Worm (Caenorhabditis elegans) whole organism, L2 larva: ENCODE data around the gene F42C5.9.
A peak's percentile ranks its signal among the peaks of the same experiment; 100 is the strongest.

Source experiments
- C34F6.9 ChIP-seq: fragments of 150-350 bp; optimal IDR thresholded peaks from 2 replicates; lab custom pipeline; 2014; ENCODE audit warnings: missing biosample characterization, missing genetic modification characterization
- R02D3.7 ChIP-seq: fragments of 150-350 bp; optimal IDR thresholded peaks from 2 replicates; lab custom pipeline; 2014; ENCODE audit warnings: missing biosample characterization, missing genetic modification characterization
- Y55F3AM.14 ChIP-seq: fragments of 200-800 bp; sonication (Bioruptor generic); optimal IDR thresholded peaks from 2 replicates; lab custom pipeline; 2018; ENCODE audit warnings: mild to moderate bottlenecking, missing genetic modification characterization, missing compliant biosample characterization
- alr-1 ChIP-seq: fragments of 150-350 bp; optimal IDR thresholded peaks from 2 replicates; lab custom pipeline; 2014; ENCODE audit warnings: missing biosample characterization, missing genetic modification characterization
- blmp-1 ChIP-seq: sonication (generic microtip); optimal IDR thresholded peaks from 2 replicates; lab custom pipeline; 2017; ENCODE audit warnings: missing genetic modification characterization, mild to moderate bottlenecking, missing compliant biosample characterization, antibody characterized with exemption, moderate library complexity; ENCODE audit not compliant: insufficient read depth
- ceh-82 ChIP-seq: fragments of 150-350 bp; optimal IDR thresholded peaks from 2 replicates; lab custom pipeline; 2014; ENCODE audit warnings: missing biosample characterization, missing genetic modification characterization
- crh-2 ChIP-seq: sonication (generic microtip); optimal IDR thresholded peaks from 2 replicates; lab custom pipeline; 2017; ENCODE audit warnings: missing biosample characterization, missing genetic modification characterization
- dmd-4 ChIP-seq: sonication (generic microtip); optimal IDR thresholded peaks from 2 replicates; lab custom pipeline; 2017; ENCODE audit warnings: missing biosample characterization, missing genetic modification characterization
- egl-27 ChIP-seq: sonication (generic microtip); optimal IDR thresholded peaks from 3 replicates; lab custom pipeline; 2017; ENCODE audit warnings: missing biosample characterization, missing genetic modification reagents, missing genetic modification characterization
- elt-1 ChIP-seq: fragments of 150-350 bp; optimal IDR thresholded peaks from 2 replicates; lab custom pipeline; 2014; ENCODE audit warnings: missing biosample characterization, missing genetic modification characterization
- fos-1 ChIP-seq: fragments of 150-350 bp; optimal IDR thresholded peaks from 2 replicates; lab custom pipeline; 2014; ENCODE audit warnings: missing biosample characterization, missing genetic modification characterization
- lin-11 ChIP-seq: fragments of 150-350 bp; sonication (generic microtip); optimal IDR thresholded peaks from 2 replicates; lab custom pipeline; 2014; ENCODE audit warnings: missing biosample characterization, missing genetic modification characterization, inconsistent platforms, mixed read lengths
- lsy-2 ChIP-seq, 2 experiments: fragments of 150-350 bp in 1 of 2; sonication (generic microtip) in 1 of 2; optimal IDR thresholded peaks; 2 replicates each; lab custom pipeline; 2014 to 2017; ENCODE audit warnings: missing biosample characterization in 2 of 2, missing genetic modification characterization in 2 of 2
- mab-5 ChIP-seq: fragments of 150-350 bp; optimal IDR thresholded peaks from 2 replicates; lab custom pipeline; 2014; ENCODE audit warnings: missing biosample characterization, missing genetic modification characterization
- mbf-1 ChIP-seq: sonication (generic microtip); optimal IDR thresholded peaks from 2 replicates; lab custom pipeline; 2017; ENCODE audit warnings: missing biosample characterization, missing genetic modification characterization
- mdl-1 ChIP-seq, 2 experiments: fragments of 150-350 bp in 1 of 2; sonication (generic microtip) in 1 of 2; optimal IDR thresholded peaks; 2 replicates each; lab custom pipeline; 2017; ENCODE audit warnings: missing biosample characterization in 2 of 2, missing genetic modification characterization in 2 of 2
- nhr-11 ChIP-seq: fragments of 150-350 bp; optimal IDR thresholded peaks from 2 replicates; lab custom pipeline; 2014; ENCODE audit warnings: missing biosample characterization, missing genetic modification characterization
- nhr-12 ChIP-seq: fragments of 150-350 bp; optimal IDR thresholded peaks from 2 replicates; lab custom pipeline; 2014; ENCODE audit warnings: missing biosample characterization, missing genetic modification characterization
- nhr-129 ChIP-seq: fragments of 150-350 bp; optimal IDR thresholded peaks from 2 replicates; lab custom pipeline; 2014; ENCODE audit warnings: missing biosample characterization, missing genetic modification characterization
- nhr-21 ChIP-seq: fragments of 150-350 bp; optimal IDR thresholded peaks from 2 replicates; lab custom pipeline; 2014; ENCODE audit warnings: missing biosample characterization, missing genetic modification characterization
- nhr-23 ChIP-seq: fragments of 150-350 bp; optimal IDR thresholded peaks from 2 replicates; lab custom pipeline; 2014; ENCODE audit warnings: missing biosample characterization, missing genetic modification reagents, missing genetic modification characterization
- nhr-25 ChIP-seq: fragments of 150-350 bp; sonication (generic microtip); optimal IDR thresholded peaks from 3 replicates; lab custom pipeline; 2014; ENCODE audit warnings: missing biosample characterization, missing genetic modification characterization
- nhr-6 ChIP-seq: fragments of 150-350 bp; optimal IDR thresholded peaks from 2 replicates; lab custom pipeline; 2014; ENCODE audit warnings: missing biosample characterization, missing genetic modification characterization
- sem-4 ChIP-seq: fragments of 150-350 bp; optimal IDR thresholded peaks from 2 replicates; lab custom pipeline; 2014; ENCODE audit warnings: missing biosample characterization, missing genetic modification reagents, missing genetic modification characterization
- sma-9 ChIP-seq, 2 experiments: fragments of 150-350 bp in 1 of 2; sonication (generic microtip) in 1 of 2; optimal IDR thresholded peaks; 2 replicates each; lab custom pipeline; 2014 to 2016; ENCODE audit warnings: missing genetic modification characterization in 2 of 2, mild to moderate bottlenecking in 1 of 2, missing biosample characterization in 1 of 2, missing compliant biosample characterization in 1 of 2, missing genetic modification reagents in 1 of 2, moderate library complexity in 1 of 2
- snpc-4 ChIP-seq: fragments of 150-350 bp; optimal IDR thresholded peaks from 2 replicates; lab custom pipeline; 2014; ENCODE audit warnings: missing biosample characterization, missing genetic modification characterization
- unc-39 ChIP-seq: fragments of 150-350 bp; optimal IDR thresholded peaks from 2 replicates; lab custom pipeline; 2014; ENCODE audit warnings: missing biosample characterization, missing genetic modification characterization
- unc-55 ChIP-seq: fragments of 150-350 bp; sonication (generic microtip); optimal IDR thresholded peaks from 3 replicates; lab custom pipeline; 2014; ENCODE audit warnings: missing biosample characterization, missing genetic modification reagents, missing genetic modification characterization
- unc-62 ChIP-seq: fragments of 150-350 bp; optimal IDR thresholded peaks from 2 replicates; lab custom pipeline; 2014; ENCODE audit warnings: missing biosample characterization, missing genetic modification reagents, missing genetic modification characterization
- zag-1 ChIP-seq: fragments of 150-350 bp; optimal IDR thresholded peaks from 2 replicates; lab custom pipeline; 2014; ENCODE audit warnings: missing biosample characterization, missing genetic modification characterization
- ztf-1 ChIP-seq: fragments of 200-800 bp; sonication (Bioruptor generic); conservative IDR thresholded peaks from 2 replicates; pipeline ENCODE4 v1.3.6; 2022; ENCODE audit warnings: missing genetic modification characterization, missing compliant biosample characterization
- ztf-11 ChIP-seq: sonication (generic microtip); optimal IDR thresholded peaks from 2 replicates; lab custom pipeline; 2017; ENCODE audit warnings: missing biosample characterization, missing genetic modification characterization
- ztf-4 ChIP-seq: fragments of 150-350 bp; optimal IDR thresholded peaks from 2 replicates; lab custom pipeline; 2014; ENCODE audit warnings: missing biosample characterization, missing genetic modification characterization

The F42C5.9 gene

DNA sequence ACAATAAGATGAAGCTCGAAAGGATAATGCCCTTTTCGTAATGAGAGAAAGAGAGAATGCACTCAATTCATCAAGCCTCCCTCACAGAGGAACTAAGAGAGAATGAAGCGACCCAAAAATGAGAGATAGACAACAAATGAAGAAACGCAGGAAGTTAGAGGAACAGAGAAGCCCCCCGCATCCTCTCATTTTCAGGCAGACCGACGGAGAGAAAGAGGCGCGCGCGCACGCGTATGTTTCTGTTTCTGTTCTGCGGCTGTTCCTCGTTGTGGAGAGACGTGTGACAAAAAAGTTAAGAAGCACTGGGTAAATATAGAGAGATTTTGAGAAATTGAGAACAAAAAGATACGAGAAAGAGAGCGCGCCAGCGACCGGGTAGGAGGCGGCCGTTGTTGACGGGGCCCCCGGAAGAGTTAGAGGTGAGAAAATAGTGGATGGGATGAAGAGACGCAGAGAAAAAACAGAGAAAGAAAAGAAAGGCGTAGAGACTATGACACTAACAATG lies 3.1 kb upstream of the F42C5.9 start (continued):
- peak; percentile 60 for TF ChIP-seq unc-62
- TF ChIP-seq ztf-11 (tag; lab: Kevin White, UChicago): no peak
- peak; percentile 85 for TF ChIP-seq egl-27
- peak; percentile 89 to 93 for TF ChIP-seq mdl-1 (tag; optimal IDR thresholded peaks at IDR 0.05; lab: Kevin White, UChicago)
- TF ChIP-seq ztf-4 (tag; lab: Kevin White, UChicago): peak; percentile 62
- peak; percentile 2 for TF ChIP-seq lin-11 (tag; lab: Kevin White, UChicago)
- TF ChIP-seq elt-1 (tag; lab: Kevin White, UChicago): no peak
- peak; percentile 67 for TF ChIP-seq Y55F3AM.14 (GFP tag; lab: Kevin White, UChicago)
- peak; percentile 91 for TF ChIP-seq C34F6.9 (tag; lab: Kevin White, UChicago)
- TF ChIP-seq mab-5: peak; percentile 84
- TF ChIP-seq nhr-25: no peak
- TF ChIP-seq nhr-6 (tag; lab: Kevin White, UChicago): peak; percentile 53
- no peak for TF ChIP-seq dmd-4
- TF ChIP-seq nhr-129 (tag; lab: Kevin White, UChicago): peak; percentile 75
- TF ChIP-seq zag-1: peak; percentile 38
- TF ChIP-seq alr-1 (tag; lab: Kevin White, UChicago): no peak
- peak; percentile 89 for TF ChIP-seq sma-9 (GFP tag; optimal IDR thresholded peaks at IDR 0.05; lab: Kevin White, UChicago)
- TF ChIP-seq sma-9 (tag; optimal IDR thresholded peaks at IDR 0.05; lab: Kevin White, UChicago): no peak

DNA sequence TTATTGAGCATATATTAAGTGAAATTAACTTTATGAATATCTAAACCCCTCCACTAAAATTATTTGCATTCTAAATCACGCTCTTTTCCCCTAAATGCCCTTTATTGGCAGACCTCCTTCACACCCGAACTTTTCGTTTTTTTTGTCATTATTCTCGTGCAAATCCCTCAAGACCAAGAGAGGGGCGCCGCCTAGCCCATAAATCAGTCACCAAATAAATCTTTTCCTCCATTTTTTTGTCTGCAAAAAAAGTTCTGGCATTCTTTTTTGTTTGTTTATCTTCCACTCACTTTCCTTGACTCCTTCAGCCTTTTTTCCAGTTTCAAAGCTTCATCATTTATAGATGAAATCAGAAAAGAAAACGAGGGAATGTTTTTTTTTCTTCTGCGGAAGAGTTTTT lies 2.0 kb upstream of the F42C5.9 start:
- no peak for TF ChIP-seq snpc-4
- TF ChIP-seq sma-9 (GFP tag; optimal IDR thresholded peaks at IDR 0.05; lab: Kevin White, UChicago): peak; percentile 21
- TF ChIP-seq sma-9 (tag; optimal IDR thresholded peaks at IDR 0.05; lab: Kevin White, UChicago): no peak
- TF ChIP-seq lsy-2 (tag; optimal IDR thresholded peaks at IDR 0.05; lab: Kevin White, UChicago): peak in 1 of 2 experiments; percentile 14
- peak in 1 of 2 experiments; percentile 6 for TF ChIP-seq mdl-1 (tag; optimal IDR thresholded peaks at IDR 0.05; lab: Kevin White, UChicago)
- TF ChIP-seq mab-5: peak; percentile 73
- TF ChIP-seq alr-1 (tag; lab: Kevin White, UChicago): no peak

DNA sequence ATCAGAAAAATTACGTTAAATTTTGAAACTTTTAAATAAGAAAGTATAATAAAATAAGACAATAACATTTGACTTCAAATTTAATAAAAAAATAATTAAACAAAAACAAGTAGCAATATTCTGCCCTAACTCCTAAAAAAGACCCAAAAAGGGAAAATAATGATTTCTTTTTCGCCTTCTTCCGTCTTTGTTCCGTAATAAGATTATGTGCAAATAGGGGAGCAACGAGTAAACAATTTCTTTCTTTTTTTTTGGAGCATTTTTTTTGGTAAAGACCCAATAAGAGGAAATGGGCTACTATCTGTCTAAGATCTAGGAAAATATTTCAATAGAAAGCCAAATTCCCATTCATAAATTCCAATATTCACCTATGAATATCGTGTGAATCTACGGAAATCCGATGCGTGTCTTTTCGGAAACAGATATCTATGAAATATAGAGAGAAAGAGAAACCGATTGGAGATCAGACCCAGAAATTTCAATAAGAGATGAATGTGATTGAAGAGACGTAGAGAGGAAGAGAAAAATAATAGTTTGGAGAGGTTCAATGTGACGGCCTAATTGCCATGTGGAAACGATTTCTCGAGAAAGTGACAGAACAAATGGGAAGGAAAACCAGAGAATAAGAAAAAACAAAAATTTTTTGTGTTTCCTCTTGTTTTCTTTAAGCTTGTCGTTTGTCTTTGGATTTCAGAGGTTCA lies 1.1 kb upstream of the F42C5.9 start:
- TF ChIP-seq zag-1: no peak
- no peak for TF ChIP-seq alr-1 (tag; lab: Kevin White, UChicago)
- no peak for TF ChIP-seq R02D3.7 (tag; lab: Kevin White, UChicago)
- TF ChIP-seq mdl-1 (tag; optimal IDR thresholded peaks at IDR 0.05; lab: Kevin White, UChicago): no peak
- TF ChIP-seq nhr-11 (tag; lab: Kevin White, UChicago): no peak
- TF ChIP-seq snpc-4: no peak
- no peak for TF ChIP-seq dmd-4
- no peak for TF ChIP-seq unc-55
- no peak for TF ChIP-seq fos-1
- TF ChIP-seq lin-11 (tag; lab: Kevin White, UChicago): no peak
- no peak for TF ChIP-seq sem-4 (tag; lab: Kevin White, UChicago)
- TF ChIP-seq nhr-12 (tag; lab: Kevin White, UChicago): no peak
- TF ChIP-seq mab-5: no peak
- TF ChIP-seq ztf-1 (GFP tag; lab: Robert Waterston, UW): no peak
- TF ChIP-seq blmp-1 (tag; lab: Kevin White, UChicago): peak; percentile 19
- TF ChIP-seq crh-2 (tag; lab: Kevin White, UChicago): peak; percentile 1
- TF ChIP-seq unc-39 (tag; lab: Kevin White, UChicago): no peak
- no peak for TF ChIP-seq nhr-21 (tag; lab: Kevin White, UChicago)
- TF ChIP-seq lsy-2 (tag; optimal IDR thresholded peaks at IDR 0.05; lab: Kevin White, UChicago): peak in 1 of 2 experiments; percentile 43
- peak; percentile 5 for TF ChIP-seq nhr-6 (tag; lab: Kevin White, UChicago)
- peak; percentile 44 for TF ChIP-seq C34F6.9 (tag; lab: Kevin White, UChicago)
- TF ChIP-seq elt-1 (tag; lab: Kevin White, UChicago): no peak
- TF ChIP-seq Y55F3AM.14 (GFP tag; lab: Kevin White, UChicago): no peak
- TF ChIP-seq unc-62: no peak
- TF ChIP-seq nhr-25: peak; percentile 47
- no peak for TF ChIP-seq ceh-82 (tag; lab: Kevin White, UChicago)
- no peak for TF ChIP-seq ztf-4 (tag; lab: Kevin White, UChicago)
- no peak for TF ChIP-seq nhr-23
- no peak for TF ChIP-seq ztf-11 (tag; lab: Kevin White, UChicago)
- TF ChIP-seq mbf-1 (tag; lab: Kevin White, UChicago): no peak
- TF ChIP-seq nhr-129 (tag; lab: Kevin White, UChicago): peak; percentile 16
- peak; percentile 16 for TF ChIP-seq sma-9 (GFP tag; optimal IDR thresholded peaks at IDR 0.05; lab: Kevin White, UChicago)
- no peak for TF ChIP-seq sma-9 (tag; optimal IDR thresholded peaks at IDR 0.05; lab: Kevin White, UChicago)
